Fruit fly (Drosophila melanogaster) Kc167 (cell line): Measurements from ENCODE around the gene Jupiter.

Source experiments
- Myc ChIP-seq: fragments of >200 bp; optimal IDR thresholded peaks from 2 replicates; lab custom pipeline; 2017; ENCODE audit warnings: missing external identifiers
- Sin3A ChIP-seq: fragments of >200 bp; optimal IDR thresholded peaks from 2 replicates; lab custom pipeline; 2018; ENCODE audit warnings: missing external identifiers
- h ChIP-seq: fragments of >200 bp; optimal IDR thresholded peaks from 3 replicates; lab custom pipeline; 2018; ENCODE audit warnings: missing external identifiers
- insv ChIP-seq: fragments of >200 bp; optimal IDR thresholded peaks from 3 replicates; lab custom pipeline; 2018; ENCODE audit warnings: missing external identifiers
- psq ChIP-seq: fragments of >200 bp; optimal IDR thresholded peaks from 2 replicates; lab custom pipeline; 2017; ENCODE audit warnings: missing external identifiers
- ttk ChIP-seq: sonication (Bioruptor generic); optimal IDR thresholded peaks from 2 replicates; lab custom pipeline; 2017; ENCODE audit warnings: missing external identifiers

The Jupiter gene

DNA sequence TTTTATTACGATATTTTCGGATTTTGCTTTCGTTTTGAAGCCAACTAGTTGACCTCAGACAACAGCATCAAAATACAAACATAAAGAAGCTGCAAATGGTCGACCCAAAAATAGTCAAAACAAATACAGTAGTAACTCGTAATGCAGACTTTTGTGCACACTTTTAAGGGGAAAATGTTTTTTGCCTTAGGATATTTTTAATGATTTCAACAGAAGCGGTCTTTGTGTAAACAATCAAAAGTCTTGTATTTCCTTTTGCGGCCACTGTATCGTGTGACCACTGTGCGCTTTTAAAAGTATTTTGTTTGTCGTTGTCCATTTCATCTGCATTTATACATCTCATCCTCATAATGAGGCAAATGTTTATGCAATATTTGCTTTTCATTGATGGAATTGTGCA is 29.7 kb upstream of the Jupiter start:
- TF ChIP-seq psq (lab: Kevin White, UChicago), result no peak

DNA sequence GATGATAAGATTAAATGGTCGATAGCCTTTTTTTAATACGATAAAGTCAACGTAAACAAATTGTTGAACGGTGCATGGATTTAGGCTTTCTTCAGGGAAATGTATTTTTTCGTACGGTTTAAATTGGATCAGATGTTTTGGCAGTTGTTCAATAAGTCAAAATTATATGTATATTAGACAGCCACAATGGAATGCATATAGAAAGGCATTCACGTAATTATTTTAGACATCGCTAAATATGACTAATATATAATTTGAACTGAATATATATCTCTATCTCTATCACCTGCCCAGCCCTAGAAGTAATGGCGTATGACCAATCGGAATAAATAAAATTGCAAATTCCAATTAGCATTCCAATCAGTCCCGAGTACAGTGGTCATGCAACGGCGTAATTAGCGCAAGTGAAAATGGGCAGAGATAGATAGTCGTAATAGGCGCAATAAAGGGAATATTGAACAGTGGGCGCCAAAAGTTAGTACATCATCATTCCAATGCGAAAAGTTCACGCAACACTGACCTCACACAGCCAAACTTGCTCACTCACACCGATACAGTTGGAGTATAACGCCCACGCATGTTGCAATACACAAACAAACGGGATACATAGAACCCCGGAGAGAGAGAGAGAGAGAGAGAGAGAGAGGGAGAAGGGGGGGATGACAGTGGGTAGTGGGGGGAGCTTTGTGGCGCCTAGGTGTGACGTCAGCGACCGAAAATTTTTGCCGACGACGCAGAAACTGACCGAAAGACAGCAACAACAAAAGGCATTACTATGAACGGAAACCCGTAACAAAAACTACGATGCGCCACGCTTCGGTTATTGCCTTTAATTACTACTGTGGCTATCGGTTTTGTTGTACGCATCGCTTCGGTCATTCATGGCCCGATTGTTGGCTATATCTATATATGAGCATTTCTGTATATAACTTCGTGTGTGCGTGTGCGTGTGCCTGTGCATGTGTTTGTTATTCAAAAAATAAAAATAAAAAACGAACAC is 28.9 kb upstream of the Jupiter start:
- TF ChIP-seq Myc (lab: Kevin White, UChicago) (no peak), psq (lab: Kevin White, UChicago) (no peak), h (no peak), Sin3A (lab: Kevin White, UChicago) (no peak), insv (lab: Kevin White, UChicago) (no peak), ttk (lab: Kevin White, UChicago) (no peak)

DNA sequence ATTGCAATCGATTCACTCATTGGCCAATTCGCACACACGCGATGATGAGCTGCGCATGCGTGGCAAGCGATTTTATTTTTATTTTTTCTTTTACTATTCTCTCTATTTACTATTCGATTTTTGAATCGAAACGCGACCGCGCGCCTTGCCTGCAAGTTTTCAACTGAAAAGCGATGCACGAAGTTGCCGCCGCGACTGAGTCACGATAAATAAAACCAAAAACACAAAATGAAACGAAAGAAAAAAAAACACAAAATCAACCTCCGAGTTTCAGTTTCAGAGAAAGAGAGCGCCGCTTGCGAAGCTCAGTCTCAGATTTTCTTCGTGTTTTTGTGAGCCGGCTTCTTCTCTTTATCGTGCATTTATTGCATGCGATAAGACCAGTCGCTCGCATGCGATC is 27.1 kb upstream of the Jupiter start:
- TF ChIP-seq ttk (lab: Kevin White, UChicago) (no peak), Myc (lab: Kevin White, UChicago) (no peak), insv (lab: Kevin White, UChicago) (no peak), Sin3A (lab: Kevin White, UChicago) (no peak), h (no peak), psq (lab: Kevin White, UChicago) (no peak)

DNA sequence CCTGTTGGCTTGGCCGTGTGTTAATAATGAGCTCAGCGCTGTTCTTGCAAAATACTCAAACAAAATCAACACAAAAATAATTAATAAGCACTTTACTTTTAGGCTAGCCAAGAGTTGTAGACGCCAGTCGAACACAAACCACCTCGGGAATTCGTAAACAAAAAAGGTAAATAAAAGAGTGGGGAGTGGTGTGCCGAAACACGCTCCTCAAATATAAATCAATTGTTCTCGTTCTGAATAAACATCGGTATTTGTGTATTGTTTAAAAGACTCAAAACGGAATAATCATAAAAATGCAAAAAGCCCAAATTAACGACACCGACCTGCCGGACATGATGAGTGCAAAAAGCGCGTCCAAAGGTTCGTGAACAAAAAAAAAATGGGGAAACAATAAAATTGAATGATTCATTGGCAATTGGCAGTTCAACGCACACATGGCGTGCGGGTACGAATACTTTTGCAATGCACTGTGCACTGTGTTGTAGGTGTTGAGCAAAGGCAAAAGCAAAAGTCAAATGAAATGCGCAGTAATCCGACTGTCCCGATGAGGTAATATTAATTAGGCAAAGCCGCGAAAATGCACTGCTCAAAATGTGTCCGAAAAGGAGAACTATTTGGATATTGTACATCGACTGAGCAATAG is 20.4 kb upstream of the Jupiter start:
- TF ChIP-seq insv (lab: Kevin White, UChicago) (no peak), Sin3A (lab: Kevin White, UChicago) (no peak), Myc (lab: Kevin White, UChicago) (no peak)

DNA sequence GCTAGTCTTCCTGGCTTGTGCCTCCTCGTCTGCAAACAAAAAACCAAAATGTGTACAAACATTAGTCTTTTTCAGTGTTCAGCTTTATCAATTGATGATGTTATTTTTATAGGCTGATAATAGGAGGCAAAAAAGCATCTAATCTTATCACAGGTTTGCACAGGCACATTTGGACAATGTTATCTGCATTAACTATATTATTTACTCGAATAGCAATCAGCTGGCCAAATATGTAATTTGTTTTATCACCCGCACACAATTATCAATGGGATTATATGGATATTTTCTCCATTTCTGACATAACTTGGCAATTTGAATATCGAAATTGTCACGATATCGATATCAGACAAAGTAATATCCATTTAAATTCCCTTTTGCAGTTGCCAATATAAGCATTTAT is 17.9 kb upstream of the Jupiter start:
- TF ChIP-seq psq (lab: Kevin White, UChicago), result no peak
- no peak for TF ChIP-seq h
- no peak for TF ChIP-seq ttk (lab: Kevin White, UChicago)
- no peak for TF ChIP-seq Myc (lab: Kevin White, UChicago)
- TF ChIP-seq Sin3A (lab: Kevin White, UChicago), result no peak
- no peak for TF ChIP-seq insv (lab: Kevin White, UChicago)

DNA sequence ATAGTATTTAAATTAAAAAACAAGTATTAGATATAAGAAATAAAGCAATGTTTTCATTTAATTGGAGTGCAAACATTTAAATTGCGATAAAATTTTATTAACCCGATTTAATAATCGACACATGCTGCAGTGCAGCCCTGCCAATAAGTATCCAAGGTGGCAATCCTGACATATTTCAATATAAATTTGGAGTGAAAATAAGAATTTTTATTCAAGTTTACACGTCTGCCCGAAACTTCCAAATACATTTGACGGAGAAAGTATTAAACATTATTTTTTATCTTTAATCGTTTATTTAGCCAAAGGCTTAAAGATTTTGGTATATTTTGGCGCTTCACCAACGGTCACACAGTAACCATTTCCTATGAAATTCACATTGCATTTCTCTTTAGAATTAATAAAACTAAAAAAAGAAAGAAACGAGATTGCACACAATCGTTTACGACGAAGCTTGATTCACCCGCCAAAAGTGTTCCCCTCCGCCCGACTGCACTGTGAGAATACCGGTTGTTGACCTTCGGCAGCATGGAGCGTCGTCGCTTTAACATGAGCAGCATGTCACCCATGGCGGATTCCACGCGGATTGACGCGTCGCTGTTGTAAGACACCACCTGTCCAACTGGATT is 8.8 kb upstream of the Jupiter start, which contains the start of gene CG14712:
Gene CG14712, plus strand, starts transcription at position 344 of the 626 bp plus-strand sequence.
- no peak for TF ChIP-seq insv (lab: Kevin White, UChicago)
- no peak for TF ChIP-seq h
- no peak for TF ChIP-seq ttk (lab: Kevin White, UChicago)
- TF ChIP-seq Myc (lab: Kevin White, UChicago), result no peak
- no peak for TF ChIP-seq Sin3A (lab: Kevin White, UChicago)
- no peak for TF ChIP-seq psq (lab: Kevin White, UChicago)

DNA sequence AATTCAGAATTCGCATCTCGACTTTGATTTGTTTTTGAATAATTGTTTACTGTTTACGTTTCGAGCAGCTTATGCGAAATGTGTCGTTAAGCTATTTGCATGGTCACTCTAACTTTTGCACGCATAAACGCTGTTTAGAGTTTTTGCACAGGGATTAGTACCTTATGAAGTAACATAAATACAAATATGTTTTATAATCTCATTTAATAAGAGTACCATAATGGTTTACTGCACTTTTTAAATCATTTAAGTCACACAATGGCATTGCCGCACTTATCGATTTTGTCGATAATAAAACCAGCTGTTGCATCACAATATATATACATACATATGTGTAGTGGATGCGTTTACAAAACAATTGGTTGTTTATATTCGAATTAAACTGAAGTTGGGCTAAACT is 6.9 kb upstream of the Jupiter start, which contains the start of the genes CG6813 and CG18764:
Gene CG6813, minus strand, starts transcription at position 68 of the 400 bp plus-strand sequence.
Gene CG18764, plus strand, starts transcription at position 319 of the 400 bp plus-strand sequence.
- TF ChIP-seq ttk (lab: Kevin White, UChicago), result no peak
- TF ChIP-seq h, result no peak
- no peak for TF ChIP-seq psq (lab: Kevin White, UChicago)
- TF ChIP-seq Myc (lab: Kevin White, UChicago), result no peak
- TF ChIP-seq Sin3A (lab: Kevin White, UChicago), result no peak
- no peak for TF ChIP-seq insv (lab: Kevin White, UChicago)

DNA sequence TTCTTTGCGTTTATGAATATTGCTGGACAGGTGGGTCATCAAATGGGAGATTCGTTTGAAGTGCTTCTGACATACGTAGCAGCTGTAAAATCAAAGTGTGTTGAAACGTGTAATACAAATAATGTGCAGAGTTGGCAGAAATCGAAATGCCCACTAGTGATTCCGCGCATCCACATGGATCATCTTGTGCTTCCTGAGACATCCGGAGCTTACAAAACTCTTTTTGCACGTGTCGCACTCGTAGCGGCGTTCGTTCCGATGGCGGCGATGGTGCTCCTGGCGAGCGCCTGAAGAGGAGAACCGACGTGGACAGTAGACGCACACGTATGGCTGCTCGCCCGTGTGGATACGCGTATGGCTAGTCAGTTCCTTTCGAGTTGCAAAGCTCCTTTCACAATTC is 5.8 kb upstream of the Jupiter start, which contains the start of gene Zaf1:
Gene Zaf1, minus strand, starts transcription at position 101 of the 400 bp plus-strand sequence.
- TF ChIP-seq ttk (lab: Kevin White, UChicago), result no peak
- TF ChIP-seq Sin3A (lab: Kevin White, UChicago), result no peak
- TF ChIP-seq psq (lab: Kevin White, UChicago), result no peak
- no peak for TF ChIP-seq insv (lab: Kevin White, UChicago)
- no peak for TF ChIP-seq Myc (lab: Kevin White, UChicago)
- no peak for TF ChIP-seq h

DNA sequence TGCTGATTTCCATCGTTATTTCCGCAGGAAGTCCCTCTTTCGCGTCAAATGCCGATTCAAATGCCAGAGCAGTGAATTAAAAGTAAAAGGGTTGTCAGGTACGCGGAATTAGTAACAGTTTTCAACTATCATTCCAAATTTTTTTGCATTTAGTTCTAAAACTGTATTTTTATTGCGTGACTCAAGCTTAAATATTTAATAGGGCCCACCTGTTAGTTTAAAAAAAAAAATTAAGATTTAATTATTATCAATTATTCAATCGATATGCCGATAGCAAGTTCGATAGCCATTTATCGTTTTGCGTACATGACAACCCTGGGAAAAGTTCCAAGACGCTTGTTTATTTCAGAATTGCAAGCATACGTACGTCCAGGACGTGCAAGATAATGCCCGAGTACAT is 3.3 kb upstream of the Jupiter start, which contains the start of gene CG14711:
Gene CG14711, plus strand, starts transcription at position 315 of the 400 bp plus-strand sequence.
- TF ChIP-seq Myc (lab: Kevin White, UChicago) (no peak), psq (lab: Kevin White, UChicago) (no peak), Sin3A (lab: Kevin White, UChicago) (no peak), insv (lab: Kevin White, UChicago) (no peak), h (no peak), ttk (lab: Kevin White, UChicago) (no peak)

DNA sequence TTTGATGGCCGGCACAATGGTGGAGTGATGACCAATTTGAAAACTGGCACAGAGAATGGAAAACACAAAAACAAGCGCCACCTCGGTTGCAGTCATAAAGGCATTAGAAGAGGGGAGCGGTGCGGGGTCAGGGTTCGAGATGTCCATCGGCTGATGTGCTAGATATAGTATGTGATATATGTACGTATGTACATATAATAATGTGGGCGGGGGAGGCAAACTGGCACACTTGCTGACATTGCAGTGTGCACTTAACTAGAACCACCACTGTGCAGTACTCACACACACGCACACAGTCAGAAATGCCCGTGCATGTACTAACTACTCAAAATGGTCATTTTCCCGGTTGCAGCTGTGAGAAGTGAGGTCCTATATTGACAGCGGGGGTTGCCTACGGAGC is 827 bp downstream of the Jupiter start:
- TF ChIP-seq Myc (lab: Kevin White, UChicago), result no peak
- no peak for TF ChIP-seq Sin3A (lab: Kevin White, UChicago)
- no peak for TF ChIP-seq insv (lab: Kevin White, UChicago)
- no peak for TF ChIP-seq psq (lab: Kevin White, UChicago)
- TF ChIP-seq h, result no peak
- no peak for TF ChIP-seq ttk (lab: Kevin White, UChicago)

DNA sequence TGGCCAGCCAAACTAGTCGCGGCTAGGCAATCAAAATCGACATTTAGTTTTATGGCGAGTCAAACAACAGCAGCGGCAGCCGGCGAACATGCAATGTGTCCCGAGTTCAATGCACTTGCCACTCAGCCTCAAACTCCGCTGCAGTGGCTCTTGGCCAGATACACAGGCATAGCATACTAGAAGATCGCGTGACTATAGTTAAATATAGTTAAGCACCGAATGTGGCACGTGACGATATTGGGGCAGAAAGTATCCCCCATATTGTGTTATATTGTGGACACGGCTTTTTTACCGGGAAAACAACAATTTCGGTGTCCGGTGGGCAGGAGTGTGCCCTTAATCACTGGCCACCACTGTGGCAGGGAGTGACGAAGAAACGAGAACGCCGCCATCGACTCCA is 1.9 kb downstream of the Jupiter start:
- no peak for TF ChIP-seq psq (lab: Kevin White, UChicago)
- no peak for TF ChIP-seq h
- TF ChIP-seq Sin3A (lab: Kevin White, UChicago), result no peak
- TF ChIP-seq insv (lab: Kevin White, UChicago), result no peak
- TF ChIP-seq ttk (lab: Kevin White, UChicago), result no peak
- TF ChIP-seq Myc (lab: Kevin White, UChicago), result no peak
